Worm (Caenorhabditis elegans) whole organism, L2 larva: Measurements from ENCODE around the gene F14D7.3.

Experiments used
- C34F6.9 ChIP-seq: fragments of 150-350 bp; optimal IDR thresholded peaks from 2 replicates; lab custom pipeline; 2014; ENCODE audit warnings: missing biosample characterization, missing genetic modification characterization
- F13H6.1 ChIP-seq: sonication (generic microtip); optimal IDR thresholded peaks from 2 replicates; lab custom pipeline; 2016; ENCODE audit warnings: missing genetic modification characterization, missing compliant biosample characterization
- R02D3.7 ChIP-seq: fragments of 150-350 bp; optimal IDR thresholded peaks from 2 replicates; lab custom pipeline; 2014; ENCODE audit warnings: missing biosample characterization, missing genetic modification characterization
- ZK546.5 ChIP-seq: sonication (generic microtip); optimal IDR thresholded peaks from 2 replicates; lab custom pipeline; 2017; ENCODE audit warnings: missing biosample characterization, missing genetic modification characterization
- aly-2 ChIP-seq: fragments of 150-350 bp; optimal IDR thresholded peaks from 2 replicates; lab custom pipeline; 2014; ENCODE audit warnings: missing biosample characterization, missing genetic modification characterization
- blmp-1 ChIP-seq: sonication (generic microtip); optimal IDR thresholded peaks from 2 replicates; lab custom pipeline; 2017; ENCODE audit warnings: missing genetic modification characterization, mild to moderate bottlenecking, missing compliant biosample characterization, antibody characterized with exemption, moderate library complexity; ENCODE audit not compliant: insufficient read depth
- ceh-16 ChIP-seq: fragments of 150-350 bp; optimal IDR thresholded peaks from 2 replicates; lab custom pipeline; 2014; ENCODE audit warnings: missing biosample characterization, missing genetic modification characterization
- ceh-82 ChIP-seq: fragments of 150-350 bp; optimal IDR thresholded peaks from 2 replicates; lab custom pipeline; 2014; ENCODE audit warnings: missing biosample characterization, missing genetic modification characterization
- crh-2 ChIP-seq: sonication (generic microtip); optimal IDR thresholded peaks from 2 replicates; lab custom pipeline; 2017; ENCODE audit warnings: missing biosample characterization, missing genetic modification characterization
- elt-3 ChIP-seq: sonication (generic microtip); optimal IDR thresholded peaks from 2 replicates; lab custom pipeline; 2017; ENCODE audit warnings: missing biosample characterization, missing genetic modification characterization
- fos-1 ChIP-seq: fragments of 150-350 bp; optimal IDR thresholded peaks from 2 replicates; lab custom pipeline; 2014; ENCODE audit warnings: missing biosample characterization, missing genetic modification characterization
- gmeb-1 ChIP-seq: fragments of 150-350 bp; optimal IDR thresholded peaks from 2 replicates; lab custom pipeline; 2014; ENCODE audit warnings: missing biosample characterization, missing genetic modification characterization
- lin-11 ChIP-seq: fragments of 150-350 bp; sonication (generic microtip); optimal IDR thresholded peaks from 2 replicates; lab custom pipeline; 2014; ENCODE audit warnings: missing biosample characterization, missing genetic modification characterization, inconsistent platforms, mixed read lengths
- lin-13 ChIP-seq: fragments of 150-350 bp; optimal IDR thresholded peaks from 2 replicates; lab custom pipeline; 2014; ENCODE audit warnings: missing biosample characterization, missing genetic modification reagents, missing genetic modification characterization
- lsy-2 ChIP-seq, 2 experiments: fragments of 150-350 bp in 1 of 2; sonication (generic microtip) in 1 of 2; optimal IDR thresholded peaks; 2 replicates each; lab custom pipeline; 2014 to 2017; ENCODE audit warnings: missing biosample characterization in 2 of 2, missing genetic modification characterization in 2 of 2
- mbf-1 ChIP-seq: sonication (generic microtip); optimal IDR thresholded peaks from 2 replicates; lab custom pipeline; 2017; ENCODE audit warnings: missing biosample characterization, missing genetic modification characterization
- mdl-1 ChIP-seq, 2 experiments: fragments of 150-350 bp in 1 of 2; sonication (generic microtip) in 1 of 2; optimal IDR thresholded peaks; 2 replicates each; lab custom pipeline; 2017; ENCODE audit warnings: missing biosample characterization in 2 of 2, missing genetic modification characterization in 2 of 2
- nhr-12 ChIP-seq: fragments of 150-350 bp; optimal IDR thresholded peaks from 2 replicates; lab custom pipeline; 2014; ENCODE audit warnings: missing biosample characterization, missing genetic modification characterization
- nhr-129 ChIP-seq: fragments of 150-350 bp; optimal IDR thresholded peaks from 2 replicates; lab custom pipeline; 2014; ENCODE audit warnings: missing biosample characterization, missing genetic modification characterization
- nhr-23 ChIP-seq: fragments of 150-350 bp; optimal IDR thresholded peaks from 2 replicates; lab custom pipeline; 2014; ENCODE audit warnings: missing biosample characterization, missing genetic modification reagents, missing genetic modification characterization
- nhr-237 ChIP-seq: fragments of 150-350 bp; optimal IDR thresholded peaks from 2 replicates; lab custom pipeline; 2014; ENCODE audit warnings: missing biosample characterization, missing genetic modification characterization
- nhr-6 ChIP-seq: fragments of 150-350 bp; optimal IDR thresholded peaks from 2 replicates; lab custom pipeline; 2014; ENCODE audit warnings: missing biosample characterization, missing genetic modification characterization
- nhr-77 ChIP-seq: fragments of 150-350 bp; optimal IDR thresholded peaks from 2 replicates; lab custom pipeline; 2014; ENCODE audit warnings: missing biosample characterization, missing genetic modification characterization
- peb-1 ChIP-seq: fragments of 150-350 bp; optimal IDR thresholded peaks from 2 replicates; lab custom pipeline; 2014; ENCODE audit warnings: missing biosample characterization, missing genetic modification characterization
- sma-9 ChIP-seq, 2 experiments: fragments of 150-350 bp in 1 of 2; sonication (generic microtip) in 1 of 2; optimal IDR thresholded peaks; 2 replicates each; lab custom pipeline; 2014 to 2016; ENCODE audit warnings: missing genetic modification characterization in 2 of 2, mild to moderate bottlenecking in 1 of 2, missing biosample characterization in 1 of 2, missing compliant biosample characterization in 1 of 2, missing genetic modification reagents in 1 of 2, moderate library complexity in 1 of 2
- snpc-4 ChIP-seq: fragments of 150-350 bp; optimal IDR thresholded peaks from 2 replicates; lab custom pipeline; 2014; ENCODE audit warnings: missing biosample characterization, missing genetic modification characterization
- unc-55 ChIP-seq: fragments of 150-350 bp; sonication (generic microtip); optimal IDR thresholded peaks from 3 replicates; lab custom pipeline; 2014; ENCODE audit warnings: missing biosample characterization, missing genetic modification reagents, missing genetic modification characterization
- zag-1 ChIP-seq: fragments of 150-350 bp; optimal IDR thresholded peaks from 2 replicates; lab custom pipeline; 2014; ENCODE audit warnings: missing biosample characterization, missing genetic modification characterization
- ztf-11 ChIP-seq: sonication (generic microtip); optimal IDR thresholded peaks from 2 replicates; lab custom pipeline; 2017; ENCODE audit warnings: missing biosample characterization, missing genetic modification characterization
- ztf-4 ChIP-seq: fragments of 150-350 bp; optimal IDR thresholded peaks from 2 replicates; lab custom pipeline; 2014; ENCODE audit warnings: missing biosample characterization, missing genetic modification characterization

The F14D7.3 gene

DNA sequence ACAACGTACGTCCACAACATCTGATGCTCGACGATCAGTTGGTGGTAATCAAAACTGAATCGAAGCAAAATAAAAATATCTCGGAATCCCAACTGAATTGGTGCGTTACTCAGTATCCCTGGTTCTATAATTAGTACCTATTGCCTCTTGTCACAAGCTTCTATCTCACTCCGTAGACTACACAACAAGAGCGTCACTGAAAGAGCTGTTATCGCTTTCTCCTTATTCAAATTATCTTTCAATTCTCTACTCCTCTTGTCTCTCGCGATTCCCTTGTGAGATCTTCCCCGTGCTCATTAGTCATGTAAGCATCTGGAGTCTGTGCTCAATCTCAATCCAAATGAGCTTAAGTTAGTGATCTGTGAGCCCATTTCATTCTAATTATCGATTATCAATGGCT is 40.1 kb downstream of the F14D7.3 start, which contains the start of gene srm-6:
srm-6 (plus strand) TSS at position 301 of the 400 bp plus-strand sequence.
- TF ChIP-seq nhr-12 (tag; lab: Kevin White, UChicago): no peak
- TF ChIP-seq nhr-6 (tag; lab: Kevin White, UChicago): no peak
- no peak for TF ChIP-seq sma-9 (GFP tag; optimal IDR thresholded peaks at IDR 0.05; lab: Kevin White, UChicago)
- TF ChIP-seq sma-9 (tag; optimal IDR thresholded peaks at IDR 0.05; lab: Kevin White, UChicago): no peak
- TF ChIP-seq C34F6.9 (tag; lab: Kevin White, UChicago): no peak
- no peak for TF ChIP-seq mdl-1 (tag; optimal IDR thresholded peaks at IDR 0.05; lab: Kevin White, UChicago)
- no peak for TF ChIP-seq nhr-237 (tag; lab: Kevin White, UChicago)
- no peak for TF ChIP-seq mbf-1 (tag; lab: Kevin White, UChicago)
- no peak for TF ChIP-seq ceh-16
- no peak for TF ChIP-seq elt-3 (tag; lab: Kevin White, UChicago)
- no peak for TF ChIP-seq blmp-1
- no peak for TF ChIP-seq lin-11 (tag; lab: Kevin White, UChicago)
- no peak for TF ChIP-seq unc-55 (GFP tag; lab: Kevin White, UChicago)
- no peak for TF ChIP-seq lin-13
- TF ChIP-seq fos-1 (tag; lab: Kevin White, UChicago): no peak
- no peak for TF ChIP-seq aly-2 (tag; lab: Kevin White, UChicago)
- no peak for TF ChIP-seq R02D3.7 (tag; lab: Kevin White, UChicago)
- TF ChIP-seq ztf-4: no peak
- TF ChIP-seq, all 48 proteins: peak for 0

DNA sequence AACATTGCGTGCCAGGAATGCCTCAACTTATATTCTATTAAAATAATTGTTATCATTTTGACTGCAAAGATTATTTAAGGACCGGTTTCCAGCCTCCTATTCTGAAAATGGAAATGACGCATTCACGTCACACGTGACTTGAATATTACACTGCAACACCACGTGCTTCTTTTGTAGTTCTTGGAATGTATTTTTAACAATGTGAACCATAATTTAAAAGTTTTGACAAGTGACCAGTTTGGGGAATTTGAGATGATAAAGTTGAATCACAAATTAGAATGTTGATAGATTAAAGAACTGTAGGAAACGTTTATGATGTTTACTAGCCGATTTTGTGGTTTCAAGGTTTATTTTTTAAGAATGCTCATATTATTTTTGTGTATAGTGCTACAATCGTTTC is 45.1 kb downstream of the F14D7.3 start, which contains the start of gene F47B8.10:
F47B8.10 (plus strand) TSS at position 301 of the 400 bp plus-strand sequence.
- TF ChIP-seq peb-1 (tag; lab: Kevin White, UChicago) (no peak), nhr-237 (tag; lab: Kevin White, UChicago) (no peak), nhr-129 (no peak), lsy-2 (tag; optimal IDR thresholded peaks at IDR 0.05; lab: Kevin White, UChicago) (no peak), elt-3 (tag; lab: Kevin White, UChicago) (no peak), aly-2 (tag; lab: Kevin White, UChicago) (no peak), nhr-12 (tag; lab: Kevin White, UChicago) (no peak), crh-2 (tag; lab: Kevin White, UChicago) (no peak), gmeb-1 (tag; lab: Kevin White, UChicago) (no peak), F13H6.1 (tag; lab: Kevin White, UChicago) (no peak), ZK546.5 (tag; lab: Kevin White, UChicago) (no peak), ztf-4 (no peak), nhr-23 (no peak), snpc-4 (tag; lab: Kevin White, UChicago) (no peak), nhr-6 (tag; lab: Kevin White, UChicago) (no peak), nhr-77 (tag; lab: Kevin White, UChicago) (no peak), ztf-11 (no peak), ceh-82 (tag; lab: Kevin White, UChicago) (no peak), zag-1 (tag; lab: Kevin White, UChicago) (no peak)
